Worm (Caenorhabditis elegans) whole organism, L3 larva: ENCODE measurements around the gene W10C6.2.
A peak's percentile ranks its signal among the peaks of the same experiment; 100 is the strongest.
"Not testable (repeated sequence)": the region's sequence is repeated elsewhere in the genome, so short reads cannot be mapped to it uniquely, and the experiment has no call there.

ENCODE experiments used
- R02D3.7 ChIP-seq: fragments of 150-350 bp; optimal IDR thresholded peaks from 2 replicates; lab custom pipeline; 2014; ENCODE audit warnings: missing biosample characterization, missing genetic modification characterization
- ZK546.5 ChIP-seq: sonication (generic microtip); optimal IDR thresholded peaks from 2 replicates; lab custom pipeline; 2017; ENCODE audit warnings: missing biosample characterization, missing genetic modification characterization
- aly-2 ChIP-seq: fragments of 150-350 bp; optimal IDR thresholded peaks from 2 replicates; lab custom pipeline; 2014; ENCODE audit warnings: missing biosample characterization, missing genetic modification characterization
- ama-1 ChIP-seq: fragments of 150-350 bp; optimal IDR thresholded peaks from 2 replicates; lab custom pipeline; 2018
- ceh-16 ChIP-seq: sonication (generic microtip); optimal IDR thresholded peaks from 2 replicates; lab custom pipeline; 2017; ENCODE audit warnings: missing biosample characterization, missing genetic modification characterization
- ceh-28 ChIP-seq: fragments of 150-350 bp; optimal IDR thresholded peaks from 2 replicates; lab custom pipeline; 2014; ENCODE audit warnings: missing biosample characterization, missing genetic modification reagents, missing genetic modification characterization
- ceh-82 ChIP-seq: fragments of 150-350 bp; optimal IDR thresholded peaks from 2 replicates; lab custom pipeline; 2014; ENCODE audit warnings: missing biosample characterization, missing genetic modification characterization
- ceh-9 ChIP-seq: sonication (generic microtip); optimal IDR thresholded peaks from 2 replicates; lab custom pipeline; 2018; ENCODE audit warnings: missing biosample characterization, missing genetic modification characterization
- daf-12 ChIP-seq: fragments of 150-350 bp; optimal IDR thresholded peaks from 2 replicates; lab custom pipeline; 2014; ENCODE audit warnings: missing biosample characterization, missing genetic modification reagents, missing genetic modification characterization
- egl-27 ChIP-seq: sonication (generic microtip); optimal IDR thresholded peaks from 4 replicates; lab custom pipeline; 2017; ENCODE audit warnings: missing biosample characterization, missing genetic modification reagents, missing genetic modification characterization
- egl-5 ChIP-seq: fragments of 150-350 bp; optimal IDR thresholded peaks from 2 replicates; lab custom pipeline; 2017; ENCODE audit warnings: missing biosample characterization, missing genetic modification reagents, missing genetic modification characterization, inconsistent platforms
- elt-1 ChIP-seq: fragments of 150-350 bp; optimal IDR thresholded peaks from 2 replicates; lab custom pipeline; 2014; ENCODE audit warnings: missing biosample characterization, missing genetic modification characterization
- elt-2 ChIP-seq: sonication (generic microtip); optimal IDR thresholded peaks from 2 replicates; lab custom pipeline; 2016; ENCODE audit warnings: missing genetic modification reagents, mild to moderate bottlenecking, missing genetic modification characterization, missing compliant biosample characterization
- elt-3 ChIP-seq, 3 experiments: fragments of 150-350 bp in 1 of 3; sonication (generic microtip) in 2 of 3; optimal IDR thresholded peaks; 2 replicates in 2 of 3; 4 replicates in 1 of 3; lab custom pipeline; 2014 to 2017; ENCODE audit warnings: missing biosample characterization in 3 of 3, missing genetic modification characterization in 3 of 3
- eor-1 ChIP-seq, 2 experiments: fragments of 150-350 bp; optimal IDR thresholded peaks; 2 replicates each; lab custom pipeline; 2014 to 2018; ENCODE audit warnings: missing biosample characterization in 2 of 2, missing genetic modification characterization in 2 of 2
- fkh-10 ChIP-seq: sonication (generic microtip); optimal IDR thresholded peaks from 2 replicates; lab custom pipeline; 2017; ENCODE audit warnings: missing biosample characterization, missing genetic modification reagents, missing genetic modification characterization
- fkh-2 ChIP-seq: fragments of 150-350 bp; optimal IDR thresholded peaks from 2 replicates; lab custom pipeline; 2014; ENCODE audit warnings: missing biosample characterization, missing genetic modification reagents, missing genetic modification characterization
- fos-1 ChIP-seq: fragments of 150-350 bp; optimal IDR thresholded peaks from 2 replicates; lab custom pipeline; 2014; ENCODE audit warnings: missing biosample characterization, missing genetic modification characterization
- hmg-11 ChIP-seq: sonication (generic microtip); optimal IDR thresholded peaks from 2 replicates; lab custom pipeline; 2016; ENCODE audit warnings: missing genetic modification characterization, missing compliant biosample characterization
- jun-1 ChIP-seq: fragments of 150-350 bp; optimal IDR thresholded peaks from 2 replicates; lab custom pipeline; 2014; ENCODE audit warnings: missing biosample characterization, missing genetic modification reagents, missing genetic modification characterization
- lin-15B ChIP-seq: fragments of 150-350 bp; optimal IDR thresholded peaks from 2 replicates; lab custom pipeline; 2014; ENCODE audit warnings: missing biosample characterization, missing genetic modification characterization
- lin-39 ChIP-seq: fragments of 150-350 bp; optimal IDR thresholded peaks from 2 replicates; lab custom pipeline; 2018; ENCODE audit warnings: missing biosample characterization, missing genetic modification reagents, missing genetic modification characterization
- lsy-12 ChIP-seq: sonication (generic microtip); optimal IDR thresholded peaks from 2 replicates; lab custom pipeline; 2016; ENCODE audit warnings: mild to moderate bottlenecking, missing genetic modification characterization, missing compliant biosample characterization
- mdl-1 ChIP-seq: fragments of 150-350 bp; optimal IDR thresholded peaks from 2 replicates; lab custom pipeline; 2014; ENCODE audit warnings: missing biosample characterization, missing genetic modification characterization
- mml-1 ChIP-seq: fragments of 150-350 bp; sonication (generic microtip); optimal IDR thresholded peaks from 3 replicates; lab custom pipeline; 2014; ENCODE audit warnings: missing biosample characterization, missing genetic modification characterization
- nfya-1 ChIP-seq: sonication (generic microtip); optimal IDR thresholded peaks from 2 replicates; lab custom pipeline; 2017; ENCODE audit warnings: missing genetic modification characterization, mild to moderate bottlenecking, missing compliant biosample characterization, antibody characterized with exemption, moderate library complexity; ENCODE audit not compliant: insufficient read depth
- nhr-11 ChIP-seq: fragments of 150-350 bp; optimal IDR thresholded peaks from 2 replicates; lab custom pipeline; 2014; ENCODE audit warnings: missing biosample characterization, missing genetic modification characterization
- nhr-12 ChIP-seq: fragments of 150-350 bp; optimal IDR thresholded peaks from 2 replicates; lab custom pipeline; 2014; ENCODE audit warnings: missing biosample characterization, missing genetic modification characterization
- nhr-23 ChIP-seq: fragments of 150-350 bp; optimal IDR thresholded peaks from 2 replicates; lab custom pipeline; 2014; ENCODE audit warnings: missing biosample characterization, missing genetic modification reagents, missing genetic modification characterization
- nhr-237 ChIP-seq: fragments of 150-350 bp; optimal IDR thresholded peaks from 2 replicates; lab custom pipeline; 2014; ENCODE audit warnings: missing biosample characterization, missing genetic modification characterization
- nhr-25 ChIP-seq: sonication (generic microtip); optimal IDR thresholded peaks from 2 replicates; lab custom pipeline; 2017; ENCODE audit warnings: missing biosample characterization, missing genetic modification characterization
- nhr-28 ChIP-seq: fragments of 150-350 bp; optimal IDR thresholded peaks from 2 replicates; lab custom pipeline; 2014; ENCODE audit warnings: missing biosample characterization, missing genetic modification characterization
- nhr-43 ChIP-seq: sonication (generic microtip); optimal IDR thresholded peaks from 2 replicates; lab custom pipeline; 2016; ENCODE audit warnings: mild to moderate bottlenecking, missing genetic modification characterization, missing compliant biosample characterization; ENCODE audit not compliant: poor library complexity, severe bottlenecking
- nhr-67 ChIP-seq: fragments of 150-350 bp; optimal IDR thresholded peaks from 2 replicates; lab custom pipeline; 2014; ENCODE audit warnings: missing biosample characterization, missing genetic modification characterization
- nhr-76 ChIP-seq: fragments of 150-350 bp; sonication (generic microtip); optimal IDR thresholded peaks from 5 replicates; lab custom pipeline; 2014; ENCODE audit warnings: missing biosample characterization, missing genetic modification characterization
- nhr-77 ChIP-seq: fragments of 150-350 bp; optimal IDR thresholded peaks from 2 replicates; lab custom pipeline; 2014; ENCODE audit warnings: missing biosample characterization, missing genetic modification characterization
- pha-4 ChIP-seq: fragments of 150-350 bp; optimal IDR thresholded peaks from 2 replicates; lab custom pipeline; 2014; ENCODE audit warnings: missing biosample characterization, missing genetic modification reagents, missing genetic modification characterization
- pqm-1 ChIP-seq: fragments of 150-350 bp; optimal IDR thresholded peaks from 2 replicates; lab custom pipeline; 2017; ENCODE audit warnings: missing biosample characterization, missing genetic modification characterization, inconsistent platforms
- sea-2 ChIP-seq: fragments of 150-350 bp; sonication (generic microtip); optimal IDR thresholded peaks from 4 replicates; lab custom pipeline; 2014; ENCODE audit warnings: missing biosample characterization, missing genetic modification reagents, missing genetic modification characterization
- skn-1 ChIP-seq: fragments of 150-350 bp; optimal IDR thresholded peaks from 2 replicates; lab custom pipeline; 2014; ENCODE audit warnings: missing biosample characterization, missing genetic modification characterization
- snpc-4 ChIP-seq: fragments of 150-350 bp; optimal IDR thresholded peaks from 2 replicates; lab custom pipeline; 2014; ENCODE audit warnings: missing biosample characterization, missing genetic modification characterization
- tbx-2 ChIP-seq: sonication (generic microtip); optimal IDR thresholded peaks from 2 replicates; lab custom pipeline; 2016; ENCODE audit warnings: mild to moderate bottlenecking, missing genetic modification characterization, missing compliant biosample characterization
- unc-39 ChIP-seq: sonication (generic microtip); optimal IDR thresholded peaks from 4 replicates; lab custom pipeline; 2017; ENCODE audit warnings: missing biosample characterization, missing genetic modification characterization
- unc-62 ChIP-seq: fragments of 150-350 bp; sonication (generic microtip); optimal IDR thresholded peaks from 4 replicates; lab custom pipeline; 2014; ENCODE audit warnings: missing biosample characterization, missing genetic modification reagents, missing genetic modification characterization
- zag-1 ChIP-seq: fragments of 150-350 bp; optimal IDR thresholded peaks from 2 replicates; lab custom pipeline; 2014; ENCODE audit warnings: missing biosample characterization, missing genetic modification characterization
- ztf-11 ChIP-seq: fragments of 150-350 bp; optimal IDR thresholded peaks from 2 replicates; lab custom pipeline; 2014; ENCODE audit warnings: missing biosample characterization, missing genetic modification characterization
- ztf-4 ChIP-seq: fragments of 150-350 bp; optimal IDR thresholded peaks from 2 replicates; lab custom pipeline; 2014; ENCODE audit warnings: missing biosample characterization, missing genetic modification characterization

The W10C6.2 gene

DNA sequence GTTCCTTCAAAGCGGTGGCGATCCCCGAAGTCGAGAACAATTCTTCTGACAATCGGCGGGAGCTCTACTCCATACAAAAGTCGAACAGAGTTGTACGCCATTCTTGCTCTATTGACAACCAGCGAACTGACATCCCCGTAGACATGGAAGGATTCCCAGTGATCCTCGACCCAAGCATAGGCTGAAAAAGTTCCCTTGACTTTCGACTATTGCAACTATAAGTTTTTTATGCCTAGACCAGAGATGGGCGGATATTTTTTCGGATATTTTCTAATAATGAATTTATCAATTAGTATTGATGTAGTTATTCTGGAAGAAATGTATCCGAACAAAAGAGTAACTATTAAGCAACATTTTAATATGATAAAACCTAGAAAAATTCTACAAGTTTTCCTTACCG, at the start of gene W10C6.2:
Gene W10C6.2, minus strand, starts transcription at position 101 of the 400 bp plus-strand sequence.
- not testable (repeated sequence) for TF ChIP-seq nhr-77, egl-27, pqm-1 (tag; lab: Kevin White, UChicago)
- TF ChIP-seq, all 47 proteins: peak for 0; not testable (repeated sequence) for 47

- TF ChIP-seq jun-1 (tag; lab: Kevin White, UChicago): no peak
- TF ChIP-seq fkh-10 (GFP tag; lab: Kevin White, UChicago): no peak
- TF ChIP-seq nhr-237 (tag; lab: Kevin White, UChicago): no peak
- no peak for TF ChIP-seq nhr-28 (tag; lab: Kevin White, UChicago)
- TF ChIP-seq nhr-11 (tag; lab: Kevin White, UChicago): no peak
- no peak for TF ChIP-seq sea-2 (GFP tag; lab: Kevin White, UChicago)
- no peak for TF ChIP-seq unc-62
- no peak for TF ChIP-seq zag-1 (tag; lab: Kevin White, UChicago)
- TF ChIP-seq ztf-4 (tag; lab: Kevin White, UChicago): no peak
- TF ChIP-seq nhr-23: peak; percentile 70
- peak; percentile 65 for TF ChIP-seq lsy-12
- peak; percentile 40 for TF ChIP-seq lin-15B (tag; lab: Kevin White, UChicago)
- peak; percentile 44 for TF ChIP-seq skn-1 (tag; lab: Kevin White, UChicago)
- no peak for TF ChIP-seq mdl-1 (tag; lab: Kevin White, UChicago)
- peak; percentile 28 for TF ChIP-seq lin-39 (tag; lab: Kevin White, UChicago)
- TF ChIP-seq fkh-2 (tag; lab: Kevin White, UChicago): no peak
- no peak for TF ChIP-seq eor-1 (tag; optimal IDR thresholded peaks at IDR 0.05; lab: Kevin White, UChicago)
- no peak for TF ChIP-seq nhr-67 (tag; lab: Kevin White, UChicago)
- no peak for TF ChIP-seq mml-1 (tag; lab: Kevin White, UChicago)
- no peak for TF ChIP-seq elt-3 (tag; optimal IDR thresholded peaks at IDR 0.05; lab: Kevin White, UChicago)
- no peak for TF ChIP-seq elt-1 (tag; lab: Kevin White, UChicago)
- TF ChIP-seq ceh-82: peak; percentile 21
- TF ChIP-seq ama-1 (lab: Kevin White, UChicago): peak; percentile 96
- peak; percentile 50 for TF ChIP-seq elt-2 (tag; lab: Kevin White, UChicago)
- TF ChIP-seq pha-4 (tag; lab: Kevin White, UChicago): peak; percentile 34
- no peak for TF ChIP-seq ztf-11 (tag; lab: Kevin White, UChicago)
- TF ChIP-seq egl-27 (tag; lab: Kevin White, UChicago): no peak
- peak; percentile 78 for TF ChIP-seq aly-2 (tag; lab: Kevin White, UChicago)
- no peak for TF ChIP-seq fos-1
- TF ChIP-seq nhr-43: peak; percentile 91
- TF ChIP-seq daf-12: no peak
- peak; percentile 36 for TF ChIP-seq tbx-2 (tag; lab: Kevin White, UChicago)
- peak; percentile 65 for TF ChIP-seq nhr-25 (tag; lab: Kevin White, UChicago)
- no peak for TF ChIP-seq egl-5 (tag; lab: Kevin White, UChicago)
- no peak for TF ChIP-seq unc-39 (tag; lab: Kevin White, UChicago)
- peak; percentile 43 for TF ChIP-seq nhr-77 (tag; lab: Kevin White, UChicago)
- no peak for TF ChIP-seq nhr-12
- TF ChIP-seq hmg-11 (tag; lab: Kevin White, UChicago): peak; percentile 51
- TF ChIP-seq R02D3.7: peak; percentile 54
- peak; percentile 73 for TF ChIP-seq nfya-1 (tag; lab: Kevin White, UChicago)
- TF ChIP-seq snpc-4 (tag; lab: Kevin White, UChicago): peak; percentile 99
- TF ChIP-seq ceh-9 (tag; lab: Kevin White, UChicago): no peak
- no peak for TF ChIP-seq ceh-16 (tag; lab: Kevin White, UChicago)
- TF ChIP-seq ZK546.5 (tag; lab: Kevin White, UChicago): no peak
- TF ChIP-seq pqm-1 (tag; lab: Kevin White, UChicago): no peak
- TF ChIP-seq nhr-76 (tag; lab: Kevin White, UChicago): no peak
- peak; percentile 48 for TF ChIP-seq ceh-28
Measured at ce11 chrII:11167039-11167438, 45.3 kb upstream of the W10C6.2 start.
